Worm (Caenorhabditis elegans) whole organism, L1 larva: Measurements from ENCODE around the gene lido-6.

ENCODE experiments used
- fos-1 ChIP-seq: fragments of 150-350 bp; optimal IDR thresholded peaks from 2 replicates; lab custom pipeline; 2014; ENCODE audit warnings: missing biosample characterization, missing genetic modification characterization
- lsy-2 ChIP-seq, 2 experiments: fragments of 150-350 bp; optimal IDR thresholded peaks; 2 replicates each; lab custom pipeline; 2014; ENCODE audit warnings: missing biosample characterization in 2 of 2, missing genetic modification characterization in 2 of 2
- nhr-28 ChIP-seq: fragments of 150-350 bp; optimal IDR thresholded peaks from 2 replicates; lab custom pipeline; 2014; ENCODE audit warnings: missing biosample characterization, missing genetic modification characterization
- sup-37 ChIP-seq: fragments of 200-800 bp; sonication (Bioruptor generic); optimal IDR thresholded peaks from 2 replicates; lab custom pipeline; 2018; ENCODE audit warnings: mild to moderate bottlenecking, missing genetic modification characterization, missing compliant biosample characterization
- unc-62 ChIP-seq: fragments of 150-350 bp; optimal IDR thresholded peaks from 2 replicates; lab custom pipeline; 2014; ENCODE audit warnings: missing biosample characterization, missing genetic modification reagents, missing genetic modification characterization
- vab-15 ChIP-seq: sonication (generic microtip); optimal IDR thresholded peaks from 2 replicates; lab custom pipeline; 2017; ENCODE audit warnings: missing genotype, mild to moderate bottlenecking, missing genetic modification characterization, missing compliant biosample characterization

DNA sequence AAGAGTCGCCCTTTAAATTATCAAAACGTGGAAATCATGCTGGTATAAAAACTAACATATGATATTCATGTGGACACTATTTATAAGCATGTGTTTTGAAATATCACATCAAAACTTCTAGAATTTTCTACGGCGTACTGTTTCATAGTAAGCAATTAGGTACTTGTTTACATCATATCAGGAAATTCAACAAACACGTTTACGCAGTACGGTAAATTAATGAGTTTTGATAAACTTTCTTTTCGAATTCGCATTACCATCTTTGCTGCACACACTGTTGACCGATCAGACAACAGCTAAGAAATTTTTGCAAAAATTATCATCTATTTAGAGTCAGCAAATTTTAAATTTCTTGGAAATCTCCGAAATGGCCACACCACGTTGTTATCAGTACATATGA is 25.5 kb upstream of the lido-6 start:
- TF ChIP-seq fos-1 (tag; lab: Kevin White, UChicago): no peak
- no peak for TF ChIP-seq unc-62 (GFP tag; lab: Kevin White, UChicago)
- TF ChIP-seq vab-15 (tag; lab: Kevin White, UChicago): no peak
- TF ChIP-seq nhr-28 (tag; lab: Kevin White, UChicago): no peak
- no peak for TF ChIP-seq sup-37 (GFP tag; lab: Kevin White, UChicago)
- TF ChIP-seq lsy-2 (tag; optimal IDR thresholded peaks at IDR 0.05; lab: Kevin White, UChicago): no peak
